Worm (Caenorhabditis elegans): ENCODE results near the gene F39F10.2.

The F39F10.2 gene

ce11 chrX:16929560-16930332, 35.1 kb downstream of the F39F10.2 start (continued):
- TF ChIP-seq sem-4 (tag; optimal IDR thresholded peaks at IDR 0.05) (peak; percentile 97), nhr-12 (tag; optimal IDR thresholded peaks at IDR 0.05) (peak; percentile 29), crh-2 (tag; optimal IDR thresholded peaks at IDR 0.05) (peak; percentile 99), fos-1 (tag; optimal IDR thresholded peaks at IDR 0.05) (peak; percentile 96)

DNA sequence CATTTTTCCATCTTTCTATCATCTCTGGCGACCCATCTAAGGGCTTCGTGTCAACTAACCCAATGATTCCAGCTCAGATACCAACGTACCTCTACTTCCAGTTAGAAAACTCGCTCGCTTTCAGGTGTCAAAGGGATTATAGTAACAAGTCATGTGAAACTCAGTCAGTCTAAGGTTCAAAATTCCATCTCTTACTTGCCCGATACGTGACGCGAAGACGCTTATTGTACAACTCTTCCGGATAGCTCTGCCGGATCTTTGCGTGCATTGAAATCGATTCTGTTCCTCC, 35.6 kb downstream of the F39F10.2 start:
- TF ChIP-seq snpc-4 (tag; optimal IDR thresholded peaks at IDR 0.05) (no peak), lin-11 (tag; optimal IDR thresholded peaks at IDR 0.05) (peak; percentile 30)

ce11 chrX:16930663-16931097, 36.0 kb downstream of the F39F10.2 start:
- TF ChIP-seq elt-3 (tag; optimal IDR thresholded peaks at IDR 0.05) (no peak), egl-27 (tag; optimal IDR thresholded peaks at IDR 0.05) (peak; percentile 39), blmp-1 (tag; optimal IDR thresholded peaks at IDR 0.05; ENCODE audit: insufficient read depth) (peak; percentile 5), nhr-129 (tag; optimal IDR thresholded peaks at IDR 0.05) (peak; percentile 86), dmd-4 (tag; optimal IDR thresholded peaks at IDR 0.05) (no peak), sem-4 (tag; optimal IDR thresholded peaks at IDR 0.05) (peak; percentile 39), lin-39 (tag; optimal IDR thresholded peaks at IDR 0.05) (peak; percentile 32), unc-39 (tag; optimal IDR thresholded peaks at IDR 0.05) (no peak), crh-2 (tag; optimal IDR thresholded peaks at IDR 0.05) (peak; percentile 43), lsy-2 (tag; optimal IDR thresholded peaks at IDR 0.05) (peak; percentile 35 to 58), nhr-12 (tag; optimal IDR thresholded peaks at IDR 0.05) (no peak), nhr-77 (tag; optimal IDR thresholded peaks at IDR 0.05) (peak; percentile 33), ztf-11 (tag; optimal IDR thresholded peaks at IDR 0.05) (no peak), unc-55 (GFP tag; optimal IDR thresholded peaks at IDR 0.05) (peak; percentile 92), R02D3.7 (tag; optimal IDR thresholded peaks at IDR 0.05) (no peak), F13H6.1 (tag; optimal IDR thresholded peaks at IDR 0.05) (no peak), ama-1 (optimal IDR thresholded peaks at IDR 0.05) (peak; percentile 99), C34F6.9 (tag; optimal IDR thresholded peaks at IDR 0.05) (peak; percentile 70), nhr-11 (tag; optimal IDR thresholded peaks at IDR 0.05) (peak; percentile 90), ztf-1 (GFP tag; conservative IDR thresholded peaks at IDR 0.05) (no peak), ceh-82 (tag; optimal IDR thresholded peaks at IDR 0.05) (peak; percentile 65), ZK546.5 (tag; optimal IDR thresholded peaks at IDR 0.05) (no peak), fos-1 (tag; optimal IDR thresholded peaks at IDR 0.05) (peak; percentile 88), nhr-25 (tag; optimal IDR thresholded peaks at IDR 0.05) (no peak), alr-1 (tag; optimal IDR thresholded peaks at IDR 0.05) (no peak), nhr-237 (tag; optimal IDR thresholded peaks at IDR 0.05) (peak; percentile 5), gmeb-1 (tag; optimal IDR thresholded peaks at IDR 0.05) (peak; percentile 37), ztf-4 (tag; optimal IDR thresholded peaks at IDR 0.05) (peak; percentile 70), ceh-16 (tag; optimal IDR thresholded peaks at IDR 0.05) (peak; percentile 70), sma-3 (GFP tag; optimal IDR thresholded peaks at IDR 0.05) (peak; percentile 31), sma-9 (GFP tag; optimal IDR thresholded peaks at IDR 0.05) (peak; percentile 57), sma-9 (tag; optimal IDR thresholded peaks at IDR 0.05) (no peak), lin-11 (tag; optimal IDR thresholded peaks at IDR 0.05) (peak; percentile 87), nhr-21 (tag; optimal IDR thresholded peaks at IDR 0.05) (peak; percentile 70), elt-1 (tag; optimal IDR thresholded peaks at IDR 0.05) (no peak), mdl-1 (tag; optimal IDR thresholded peaks at IDR 0.05) (no peak), mbf-1 (tag; optimal IDR thresholded peaks at IDR 0.05) (no peak), lin-13 (GFP tag; optimal IDR thresholded peaks at IDR 0.05) (no peak), zag-1 (tag; optimal IDR thresholded peaks at IDR 0.05) (peak; percentile 87), unc-62 (GFP tag; optimal IDR thresholded peaks at IDR 0.05) (no peak)
